Worm (Caenorhabditis elegans): ENCODE measurements around the gene nhr-120.

- TF ChIP-seq sox-4 (tag; optimal IDR thresholded peaks at IDR 0.05), result no peak
- no peak for TF ChIP-seq nhr-71 (tag; optimal IDR thresholded peaks at IDR 0.05)
- TF ChIP-seq pqm-1 (tag; optimal IDR thresholded peaks at IDR 0.05), result no peak
- no peak for TF ChIP-seq ama-1 (optimal IDR thresholded peaks at IDR 0.05)
- no peak for TF ChIP-seq nhr-90 (tag; optimal IDR thresholded peaks at IDR 0.05; ENCODE audit: poor library complexity)
- TF ChIP-seq zag-1 (tag; optimal IDR thresholded peaks at IDR 0.05), result no peak
- TF ChIP-seq jun-1 (tag; optimal IDR thresholded peaks at IDR 0.05), result no peak
- no peak for TF ChIP-seq elt-3 (tag; optimal IDR thresholded peaks at IDR 0.05)
- no peak for TF ChIP-seq snpc-4 (tag; optimal IDR thresholded peaks at IDR 0.05)
- TF ChIP-seq mdl-1 (tag; optimal IDR thresholded peaks at IDR 0.05), result no peak
- no peak for TF ChIP-seq ceh-82 (tag; optimal IDR thresholded peaks at IDR 0.05)
These were observed 42.3 kb upstream of the nhr-120 start, which contains the start of gene F38B6.8 for ce11 chrX:6682683-6683082.
